Worm (Caenorhabditis elegans): ENCODE measurements around the gene F23D12.2.

The F23D12.2 gene

ce11 chrX:14370314-14370713, 51.1 kb downstream of the F23D12.2 start, which contains the start of gene irk-3:
TSS of gene irk-3 (minus strand) at chrX:14370414.
- TF ChIP-seq Y53F4B.3 (GFP tag; IDR thresholded peaks at IDR 0.05) (no peak), efl-1 (GFP tag; optimal IDR thresholded peaks at IDR 0.05) (no peak), lsl-1 (GFP tag; optimal IDR thresholded peaks at IDR 0.05) (no peak), F57A8.1 (GFP tag; optimal IDR thresholded peaks at IDR 0.05) (no peak), F57C9.4 (tag; optimal IDR thresholded peaks at IDR 0.05) (no peak), attf-5 (GFP tag; optimal IDR thresholded peaks at IDR 0.05) (no peak), F22D6.2 (tag; optimal IDR thresholded peaks at IDR 0.05) (no peak), B0261.1 (tag; optimal IDR thresholded peaks at IDR 0.05) (no peak), hrde-1 (tag; optimal IDR thresholded peaks at IDR 0.05; ENCODE audit: borderline replicate concordance) (no peak), D2030.7 (GFP tag; IDR thresholded peaks at IDR 0.05) (no peak), C17E4.6 (GFP tag; IDR thresholded peaks at IDR 0.05) (no peak), chd-7 (tag; optimal IDR thresholded peaks at IDR 0.05) (no peak), ztf-26 (tag; optimal IDR thresholded peaks at IDR 0.05) (no peak), dpff-1 (tag; optimal IDR thresholded peaks at IDR 0.05) (no peak), aptf-3 (GFP tag; IDR thresholded peaks at IDR 0.05) (no peak)

Data from whole organism, young adult.